Worm (Caenorhabditis elegans) whole organism, midembryonic: ENCODE measurements around the gene fust-1.

ENCODE experiments used
- ref-1 ChIP-seq: fragments of 200-800 bp; sonication (Bioruptor generic); conservative IDR thresholded peaks from 2 replicates; pipeline ENCODE4 v1.3.6; 2022; ENCODE audit warnings: missing genetic modification reagents, missing genetic modification characterization, missing compliant biosample characterization
- ztf-29 ChIP-seq: fragments of 200-800 bp; sonication (Bioruptor generic); IDR thresholded peaks from 2 replicates; pipeline ENCODE4 v1.3.6; 2022; ENCODE audit warnings: missing genetic modification reagents, missing genetic modification characterization, missing compliant biosample characterization

ce11 chrII:7174843-7175242 lies 22.5 kb downstream of the fust-1 start, which contains the start of gene glc-4:
- no peak for TF ChIP-seq ref-1 (GFP tag; lab: Robert Waterston, UW)
- TF ChIP-seq ztf-29: no peak
